Fruit fly (Drosophila melanogaster) whole organism, embryonic: ENCODE measurements around the gene CG9030.
A peak's percentile ranks its signal among the peaks of the same experiment; 100 is the strongest.

Experiments used
- Ada2b ChIP-seq: fragments of 200-800 bp; sonication (Bioruptor generic); IDR thresholded peaks from 2 replicates; pipeline ENCODE4 v1.3.6; 2022; ENCODE audit warnings: missing biosample characterization, missing genetic modification characterization
- Awh ChIP-seq: fragments of 200-800 bp; sonication (Bioruptor generic); IDR thresholded peaks from 2 replicates; pipeline ENCODE4, ENCODE4 v1.3.6; 2022; ENCODE audit warnings: missing biosample characterization, missing genetic modification characterization
- CG10321 ChIP-seq: fragments of 200-800 bp; sonication (Bioruptor generic); IDR thresholded peaks from 2 replicates; pipeline ENCODE4 v1.3.6; 2022; ENCODE audit warnings: missing biosample characterization, missing genetic modification characterization
- CG10959 ChIP-seq: fragments of 200-800 bp; sonication (Bioruptor generic); IDR thresholded peaks from 2 replicates; pipeline ENCODE4 v1.3.6; 2022; ENCODE audit warnings: missing biosample characterization, missing genetic modification characterization
- CG14441 ChIP-seq: fragments of 200-800 bp; sonication (Bioruptor generic); IDR thresholded peaks from 2 replicates; pipeline ENCODE4 v1.3.6; 2022; ENCODE audit warnings: missing biosample characterization, missing genetic modification characterization
- CG1529 ChIP-seq: fragments of 200-800 bp; sonication (Bioruptor generic); optimal IDR thresholded peaks from 3 replicates; lab custom pipeline; 2018; ENCODE audit warnings: missing biosample characterization, missing genetic modification characterization
- CG15479 ChIP-seq: fragments of 200-800 bp; sonication (Bioruptor generic); optimal IDR thresholded peaks from 3 replicates; lab custom pipeline; 2019; ENCODE audit warnings: missing biosample characterization, mild to moderate bottlenecking, missing genetic modification characterization, moderate library complexity
- CG17568 ChIP-seq: fragments of 200-800 bp; sonication (Bioruptor generic); optimal IDR thresholded peaks from 2 replicates; lab custom pipeline; 2018; ENCODE audit warnings: missing biosample characterization, mild to moderate bottlenecking, missing genetic modification characterization, moderate library complexity
- CG2116 ChIP-seq: fragments of 200-800 bp; sonication (Bioruptor generic); optimal IDR thresholded peaks from 3 replicates; lab custom pipeline; 2018; ENCODE audit warnings: missing biosample characterization, mild to moderate bottlenecking, missing genetic modification characterization
- CG2875 ChIP-seq: fragments of 200-800 bp; sonication (Bioruptor generic); optimal IDR thresholded peaks from 2 replicates; lab custom pipeline; 2017; ENCODE audit warnings: missing biosample characterization, mild to moderate bottlenecking, missing genetic modification characterization, missing genetic modification reagents
- CG3163 ChIP-seq: fragments of 200-800 bp; sonication (Bioruptor generic); optimal IDR thresholded peaks from 3 replicates; lab custom pipeline; 2016; ENCODE audit warnings: missing biosample characterization, missing genetic modification characterization
- CG42726 ChIP-seq: fragments of 200-800 bp; sonication (Bioruptor generic); IDR thresholded peaks from 2 replicates; pipeline ENCODE4 v1.3.6; 2022; ENCODE audit warnings: missing biosample characterization, missing genetic modification characterization; ENCODE audit not compliant: partially characterized antibody
- CG6254 ChIP-seq: fragments of 200-800 bp; sonication (Bioruptor generic); optimal IDR thresholded peaks from 3 replicates; lab custom pipeline; 2017; ENCODE audit warnings: mild to moderate bottlenecking, missing biosample characterization, missing genetic modification reagents, missing genetic modification characterization
- CG6813 ChIP-seq: fragments of 200-800 bp; sonication (Bioruptor generic); optimal IDR thresholded peaks from 2 replicates; lab custom pipeline; 2017; ENCODE audit warnings: missing biosample characterization, missing genetic modification characterization, mild to moderate bottlenecking, moderate library complexity, missing genetic modification reagents
- CG7786 ChIP-seq: fragments of 200-800 bp; sonication (Bioruptor generic); optimal IDR thresholded peaks from 2 replicates; lab custom pipeline; 2016; ENCODE audit warnings: missing biosample characterization, missing genetic modification characterization
- Camta ChIP-seq: fragments of 200-800 bp; sonication (Bioruptor generic); optimal IDR thresholded peaks from 2 replicates; lab custom pipeline; 2016; ENCODE audit warnings: missing biosample characterization, missing genetic modification characterization
- CrebB ChIP-seq: fragments of 200-800 bp; sonication (Bioruptor generic); optimal IDR thresholded peaks from 3 replicates; lab custom pipeline; 2018; ENCODE audit warnings: missing biosample characterization, mild to moderate bottlenecking, missing genetic modification characterization
- D ChIP-seq, 2 experiments: fragments of 200-800 bp in 1 of 2; fragments of >200 bp in 1 of 2; sonication (Bioruptor generic) in 1 of 2; optimal IDR thresholded peaks; 2 replicates in 1 of 2; 3 replicates in 1 of 2; lab custom pipeline; 2017; ENCODE audit warnings: mild to moderate bottlenecking in 1 of 2, missing biosample characterization in 1 of 2, missing genetic modification characterization in 1 of 2, missing genetic modification reagents in 1 of 2
- Deaf1 ChIP-seq: fragments of 200-800 bp; optimal IDR thresholded peaks from 3 replicates; lab custom pipeline; 2019; ENCODE audit warnings: missing biosample characterization, mild to moderate bottlenecking, missing genetic modification characterization, moderate library complexity
- Doc3 ChIP-seq: fragments of 200-800 bp; sonication (Bioruptor generic); IDR thresholded peaks from 3 replicates; pipeline ENCODE4 v1.3.6; 2022; ENCODE audit warnings: missing biosample characterization, missing genetic modification characterization; ENCODE audit not compliant: partially characterized antibody
- Drgx ChIP-seq: fragments of 200-800 bp; sonication (Bioruptor generic); IDR thresholded peaks from 2 replicates; pipeline ENCODE4 v1.3.6; 2022; ENCODE audit warnings: missing biosample characterization, missing genetic modification characterization
- E2f2 ChIP-seq: fragments of 200-800 bp; sonication (Bioruptor generic); IDR thresholded peaks from 2 replicates; pipeline ENCODE4 v1.3.6; 2022; ENCODE audit warnings: missing biosample characterization, missing genetic modification characterization
- Fer1 ChIP-seq: fragments of 200-800 bp; sonication (Bioruptor generic); optimal IDR thresholded peaks from 2 replicates; lab custom pipeline; 2017; ENCODE audit warnings: missing biosample characterization, mild to moderate bottlenecking, missing genetic modification characterization
- HLHmδ ChIP-seq: fragments of 200-800 bp; sonication (Bioruptor generic); optimal IDR thresholded peaks from 2 replicates; lab custom pipeline; 2018; ENCODE audit warnings: missing biosample characterization, mild to moderate bottlenecking, missing genetic modification characterization, moderate library complexity
- Hr3 ChIP-seq: fragments of 200-800 bp; sonication (Bioruptor generic); optimal IDR thresholded peaks from 3 replicates; lab custom pipeline; 2016; ENCODE audit warnings: missing biosample characterization, missing genetic modification characterization
- Mes4 ChIP-seq: fragments of 200-800 bp; sonication (Bioruptor generic); optimal IDR thresholded peaks from 2 replicates; lab custom pipeline; 2016; ENCODE audit warnings: missing biosample characterization, missing genetic modification characterization
- Optix ChIP-seq: fragments of 200-800 bp; sonication (Bioruptor generic); IDR thresholded peaks from 3 replicates; pipeline ENCODE4 v1.3.6; 2022; ENCODE audit warnings: missing biosample characterization, missing genetic modification characterization
- Rx ChIP-seq: fragments of 200-800 bp; sonication (Bioruptor generic); IDR thresholded peaks from 2 replicates; pipeline ENCODE4 v1.3.6; 2022; ENCODE audit warnings: missing biosample characterization, missing genetic modification characterization
- Sox100B ChIP-seq: fragments of 200-800 bp; sonication (Bioruptor generic); optimal IDR thresholded peaks from 3 replicates; lab custom pipeline; 2018; ENCODE audit warnings: missing biosample characterization, mild to moderate bottlenecking, missing genetic modification characterization
- al ChIP-seq: fragments of 200-800 bp; sonication (Bioruptor generic); IDR thresholded peaks from 2 replicates; pipeline ENCODE4 v1.3.6; 2022; ENCODE audit warnings: missing biosample characterization, missing genetic modification characterization
- ato ChIP-seq: fragments of 200-800 bp; sonication (Bioruptor generic); IDR thresholded peaks from 2 replicates; pipeline ENCODE4 v1.3.6; 2022; ENCODE audit warnings: missing biosample characterization, missing genetic modification characterization; ENCODE audit not compliant: partially characterized antibody
- chn ChIP-seq: fragments of 200-800 bp; sonication (Bioruptor generic); optimal IDR thresholded peaks from 2 replicates; lab custom pipeline; 2016; ENCODE audit warnings: missing biosample characterization, missing genetic modification characterization
- ems ChIP-seq: fragments of 200-800 bp; sonication (Bioruptor generic); optimal IDR thresholded peaks from 3 replicates; lab custom pipeline; 2016; ENCODE audit warnings: missing biosample characterization, missing genetic modification characterization
- fu2 ChIP-seq: fragments of 200-800 bp; sonication (Bioruptor generic); optimal IDR thresholded peaks from 2 replicates; lab custom pipeline; 2016; ENCODE audit warnings: missing biosample characterization, missing genetic modification characterization
- gcm2 ChIP-seq: fragments of 200-800 bp; sonication (Bioruptor generic); optimal IDR thresholded peaks from 2 replicates; lab custom pipeline; 2016; ENCODE audit warnings: missing biosample characterization, missing genetic modification characterization
- oc ChIP-seq: fragments of 200-800 bp; sonication (Bioruptor generic); optimal IDR thresholded peaks from 2 replicates; lab custom pipeline; 2018; ENCODE audit warnings: missing biosample characterization, mild to moderate bottlenecking, missing genetic modification characterization, moderate library complexity
- otp ChIP-seq: fragments of 200-800 bp; sonication (Bioruptor generic); IDR thresholded peaks from 3 replicates; pipeline ENCODE4, ENCODE4 v1.3.6; 2022; ENCODE audit warnings: missing biosample characterization, missing genetic modification characterization
- pho ChIP-seq: fragments of 200-800 bp; sonication (Bioruptor generic); optimal IDR thresholded peaks from 2 replicates; lab custom pipeline; 2016; ENCODE audit warnings: missing biosample characterization, missing genetic modification characterization
- schlank ChIP-seq: fragments of 200-800 bp; sonication (Bioruptor generic); optimal IDR thresholded peaks from 2 replicates; lab custom pipeline; 2018; ENCODE audit warnings: missing biosample characterization, mild to moderate bottlenecking, missing genetic modification characterization
- scrt ChIP-seq: fragments of 200-800 bp; sonication (Bioruptor generic); optimal IDR thresholded peaks from 2 replicates; lab custom pipeline; 2018; ENCODE audit warnings: missing biosample characterization, mild to moderate bottlenecking, missing genetic modification characterization, moderate library complexity
- stc ChIP-seq: fragments of 200-800 bp; sonication (Bioruptor generic); IDR thresholded peaks from 2 replicates; pipeline ENCODE4 v1.3.6; 2022; ENCODE audit warnings: missing biosample characterization, missing genetic modification characterization
- tll ChIP-seq, 2 experiments: fragments of 200-800 bp in 1 of 2; fragments of >200 bp in 1 of 2; sonication (Bioruptor generic) in 1 of 2; optimal IDR thresholded peaks; 2 replicates each; lab custom pipeline; 2017 to 2019; ENCODE audit warnings: missing biosample characterization in 2 of 2, missing genetic modification characterization in 2 of 2, mild to moderate bottlenecking in 1 of 2, moderate library complexity in 1 of 2
- tup ChIP-seq: fragments of 200-800 bp; sonication (Bioruptor generic); optimal IDR thresholded peaks from 2 replicates; lab custom pipeline; 2016; ENCODE audit warnings: missing biosample characterization, mild to moderate bottlenecking, missing genetic modification characterization, moderate library complexity
- unc-4 ChIP-seq: fragments of 200-800 bp; sonication (Bioruptor generic); IDR thresholded peaks from 2 replicates; pipeline ENCODE4 v1.3.6; 2022; ENCODE audit warnings: missing biosample characterization, missing genetic modification characterization; ENCODE audit not compliant: partially characterized antibody
- z ChIP-seq: fragments of 200-800 bp; sonication (Bioruptor generic); IDR thresholded peaks from 3 replicates; pipeline ENCODE4 v1.3.6; 2022; ENCODE audit warnings: missing biosample characterization, missing genetic modification characterization
- zen2 ChIP-seq: fragments of 200-800 bp; sonication (Bioruptor generic); IDR thresholded peaks from 3 replicates; pipeline ENCODE4 v1.3.6; 2022; ENCODE audit warnings: missing biosample characterization, missing genetic modification characterization; ENCODE audit not compliant: partially characterized antibody

CG9030 gene

dm6 chrX:14950273-14951272, 4.3 kb downstream of the CG9030 start (continued):
- TF ChIP-seq Sox100B (GFP tag; lab: Kevin White, UChicago) (peak; percentile 98), stc (GFP tag; lab: Robert Waterston, UW) (peak; percentile 87), CG3163 (GFP tag; lab: Kevin White, UChicago) (peak; percentile 30), zen2 (no peak), schlank (no peak), Mes4 (peak; percentile 83), Hr3 (GFP tag; lab: Kevin White, UChicago) (peak; percentile 94), otp (GFP tag; lab: Robert Waterston, UW) (peak; percentile 82), CG10321 (GFP tag; lab: Robert Waterston, UW) (peak; percentile 57; the same call in 1 of the 2 replicates), pho (peak; percentile 71), tup (peak; percentile 49), gcm2 (GFP tag; lab: Kevin White, UChicago) (peak; percentile 66), CG10959 (peak; percentile 89), Doc3 (peak; percentile 35; the same call in 1 of the 3 replicates), Awh (GFP tag; lab: Robert Waterston, UW) (peak; percentile 90), CG14441 (GFP tag; lab: Robert Waterston, UW) (peak; percentile 83), unc-4 (GFP tag; lab: Robert Waterston, UW) (no peak), ems (GFP tag; lab: Kevin White, UChicago) (peak; percentile 65), fu2 (GFP tag; lab: Kevin White, UChicago) (peak; percentile 28), ato (GFP tag; lab: Robert Waterston, UW) (0 out of 2 replicates have a peak, but pooled peaks have one; percentile 30), z (GFP tag; lab: Robert Waterston, UW) (no peak; the same call in 2 of the 3 replicates), CG1529 (GFP tag; lab: Kevin White, UChicago) (peak; percentile 97), Fer1 (GFP tag; lab: Kevin White, UChicago) (peak; percentile 83), E2f2 (GFP tag; lab: Robert Waterston, UW) (peak; percentile 74), Ada2b (GFP tag; lab: Robert Waterston, UW) (peak; percentile 82), CG2116 (GFP tag; lab: Kevin White, UChicago) (peak; percentile 72), Optix (GFP tag; lab: Robert Waterston, UW) (peak; percentile 59; the same call in 1 of the 3 replicates), D (optimal IDR thresholded peaks at IDR 0.05; lab: Kevin White, UChicago) (no peak), D (GFP tag; optimal IDR thresholded peaks at IDR 0.05; lab: Kevin White, UChicago) (peak; percentile 97), CG2875 (peak; percentile 92), CG42726 (GFP tag; lab: Robert Waterston, UW) (no peak), chn (GFP tag; lab: Kevin White, UChicago) (peak; percentile 91), Rx (GFP tag; lab: Robert Waterston, UW) (peak; percentile 75; the same call in 1 of the 2 replicates), HLHmδ (GFP tag; lab: Kevin White, UChicago) (peak; percentile 63), CG6813 (GFP tag; lab: Kevin White, UChicago) (peak; percentile 88), Camta (GFP tag; lab: Kevin White, UChicago) (peak; percentile 85), CG7786 (GFP tag; lab: Kevin White, UChicago) (peak; percentile 70), Drgx (peak; percentile 97), tll (GFP tag; optimal IDR thresholded peaks at IDR 0.05; lab: Kevin White, UChicago) (peak; percentile 27 to 63), CG6254 (peak; percentile 90), CrebB (tag; lab: Kevin White, UChicago) (peak; percentile 74), oc (peak; percentile 92), Deaf1 (peak; percentile 79), CG17568 (peak; percentile 89), al (GFP tag; lab: Robert Waterston, UW) (peak; percentile 57), CG15479 (GFP tag; lab: Kevin White, UChicago) (peak; percentile 69), scrt (GFP tag; lab: Kevin White, UChicago) (peak; percentile 78)
